Worm (Caenorhabditis elegans): ENCODE results near the gene smrd-1.
"Not testable (repeated sequence)": the region's sequence is repeated elsewhere in the genome, so short reads cannot be mapped to it uniquely, and the experiment has no call there.

Gene smrd-1

DNA sequence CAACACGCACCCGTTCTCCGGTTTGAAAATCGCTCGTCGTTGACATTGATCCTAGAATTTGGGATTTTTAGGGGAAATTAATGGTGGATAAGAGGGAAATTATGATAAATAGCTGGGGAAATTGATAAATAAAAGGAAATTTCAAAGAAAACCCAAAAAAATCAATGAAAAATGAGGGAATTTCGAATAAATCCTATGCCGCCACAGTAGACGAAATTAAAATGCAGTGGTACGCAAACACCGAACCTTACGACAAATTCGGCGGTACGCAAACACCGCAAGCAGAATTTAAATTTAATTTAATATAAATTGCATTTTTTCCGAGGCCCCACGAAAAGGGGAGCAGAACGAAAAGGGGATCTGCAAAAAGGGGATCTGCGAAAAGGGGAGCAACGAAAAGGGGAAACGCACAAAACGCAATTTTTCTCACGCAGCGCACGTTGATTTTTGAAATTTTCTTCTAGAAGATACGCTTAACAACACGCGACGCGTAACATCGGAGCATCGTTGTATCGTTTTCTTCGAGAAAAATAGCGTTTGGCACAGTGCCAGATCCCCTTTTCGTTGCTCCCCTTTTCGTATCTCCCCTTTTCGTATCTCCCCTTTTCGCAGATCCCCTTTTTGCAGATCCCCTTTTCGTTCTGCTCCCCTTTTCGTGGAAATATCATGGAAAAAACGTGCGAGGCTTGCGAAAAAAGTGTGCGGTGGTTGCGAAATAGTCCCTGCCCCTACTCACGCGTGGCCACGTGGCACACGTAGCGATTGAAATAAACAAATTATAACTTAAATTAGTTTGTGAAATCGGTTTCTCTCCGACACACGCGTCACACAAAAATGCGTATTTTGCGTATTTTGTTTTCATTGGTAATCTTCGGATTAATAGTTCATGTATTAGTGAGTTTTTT lies at the start of gene smrd-1, which contains the start of gene enu-3.1:
Gene smrd-1, minus strand, starts transcription at position 51 of the 905 bp plus-strand sequence.
Gene enu-3.1, plus strand, starts transcription at position 339 of the 905 bp plus-strand sequence.
- TF ChIP-seq snpc-4 (GFP tag; optimal IDR thresholded peaks at IDR 0.05) = not testable (repeated sequence)
- TF ChIP-seq snpc-4 (tag; optimal IDR thresholded peaks at IDR 0.05) (peak in 2 of 4 experiments; percentile 33 to 42), C06A6.2 (GFP tag; conservative IDR thresholded peaks at IDR 0.05) (0 out of 2 replicates have a peak, but pooled peaks have one; percentile 27), let-607 (tag; optimal IDR thresholded peaks at IDR 0.05) (peak in 1 of 2 experiments; percentile 22), ztf-28 (GFP tag; IDR thresholded peaks at IDR 0.05) (peak; percentile 79; the same call in 1 of the 2 replicates), egrh-3 (GFP tag; IDR thresholded peaks at IDR 0.05) (peak; percentile 67), ceh-100 (GFP tag; IDR thresholded peaks at IDR 0.05) (peak; percentile 95), B0019.2 (GFP tag; conservative IDR thresholded peaks at IDR 0.05) (peak; percentile 70), K12H6.12 (tag; optimal IDR thresholded peaks at IDR 0.05) (peak; percentile 53), attf-5 (GFP tag; optimal IDR thresholded peaks at IDR 0.05) (peak; percentile 83), lir-1 (GFP tag; conservative IDR thresholded peaks at IDR 0.05) (0 out of 2 replicates have a peak, but pooled peaks have one; percentile 24), cebp-1 (GFP tag; IDR thresholded peaks at IDR 0.05) (peak; percentile 59), cebp-1 (tag; optimal IDR thresholded peaks at IDR 0.05) (peak; percentile 57), nfyb-1 (GFP tag; IDR thresholded peaks at IDR 0.05) (peak; percentile 61; the same call in 1 of the 2 replicates), aptf-2 (GFP tag; conservative IDR thresholded peaks at IDR 0.05) (peak; percentile 48; the same call in 1 of the 2 replicates), K11D2.4 (GFP tag; IDR thresholded peaks at IDR 0.05) (peak; percentile 58; the same call in 1 of the 2 replicates), hmg-1.2 (GFP tag; IDR thresholded peaks at IDR 0.05) (peak; percentile 54), egl-44 (GFP tag; IDR thresholded peaks at IDR 0.05) (0 out of 2 replicates have a peak, but pooled peaks have one; percentile 18), madf-8 (GFP tag; conservative IDR thresholded peaks at IDR 0.05) (0 out of 2 replicates have a peak, but pooled peaks have one; percentile 34), tlf-1 (GFP tag; optimal IDR thresholded peaks at IDR 0.05) (peak; percentile 5), Y53F4B.3 (GFP tag; IDR thresholded peaks at IDR 0.05) (peak; percentile 12; the same call in 1 of the 2 replicates), ceh-40 (GFP tag; IDR thresholded peaks at IDR 0.05) (peak; percentile 47; the same call in 1 of the 2 replicates), Y95B8A.8 (GFP tag; IDR thresholded peaks at IDR 0.05) (peak; percentile 62; the same call in 1 of the 2 replicates), ceh-27 (GFP tag; optimal IDR thresholded peaks at IDR 0.05) (peak; percentile 32), ztf-18 (tag; optimal IDR thresholded peaks at IDR 0.05) (peak; percentile 65), F33H1.4 (GFP tag; IDR thresholded peaks at IDR 0.05) (peak; percentile 71), hsf-1 (GFP tag; IDR thresholded peaks at IDR 0.05) (peak; percentile 62), snpc-1.3 (tag; optimal IDR thresholded peaks at IDR 0.05; ENCODE audit: insufficient read depth) (peak; percentile 14), lin-54 (GFP tag; optimal IDR thresholded peaks at IDR 0.05) (peak; percentile 87), xnd-1 (tag; optimal IDR thresholded peaks at IDR 0.05) (peak; percentile 22), let-526 (GFP tag; IDR thresholded peaks at IDR 0.05) (0 out of 2 replicates have a peak, but pooled peaks have one; percentile 10), zfh-2 (GFP tag; conservative IDR thresholded peaks at IDR 0.05) (peak; percentile 48; the same call in 1 of the 2 replicates), dox-1 (GFP tag; IDR thresholded peaks at IDR 0.05) (peak; percentile 88), unc-130 (GFP tag; optimal IDR thresholded peaks at IDR 0.05) (peak; percentile 27), tbp1 (GFP tag; optimal IDR thresholded peaks at IDR 0.05) (peak; percentile 28), ceh-91 (GFP tag; IDR thresholded peaks at IDR 0.05) (peak; percentile 61), lin-35 (GFP tag; optimal IDR thresholded peaks at IDR 0.05) (peak in 1 of 3 experiments; percentile 64), Y53G8AR.9 (GFP tag; conservative IDR thresholded peaks at IDR 0.05) (peak; percentile 51; the same call in 1 of the 2 replicates), attf-3 (GFP tag; conservative IDR thresholded peaks at IDR 0.05) (peak; percentile 63; the same call in 1 of the 2 replicates), lsl-1 (GFP tag; optimal IDR thresholded peaks at IDR 0.05) (peak; percentile 58), mcd-1 (GFP tag; IDR thresholded peaks at IDR 0.05) (peak; percentile 85), ztf-25 (GFP tag; IDR thresholded peaks at IDR 0.05) (0 out of 2 replicates have a peak, but pooled peaks have one; percentile 37), D2030.7 (GFP tag; IDR thresholded peaks at IDR 0.05) (peak; percentile 92), madf-10 (tag; optimal IDR thresholded peaks at IDR 0.05) (peak; percentile 41)

Data from whole organism, young adult.